Worm (Caenorhabditis elegans) whole organism, mixed stage, embryonic: ENCODE results near the gene K02D3.1.

Source experiments
- lin-13 ChIP-seq: fragments of 150-350 bp; optimal IDR thresholded peaks from 2 replicates; lab custom pipeline; 2014; ENCODE audit warnings: missing biosample characterization, missing genetic modification characterization
- nhr-28 ChIP-seq: fragments of 150-350 bp; optimal IDR thresholded peaks from 2 replicates; lab custom pipeline; 2014; ENCODE audit warnings: missing biosample characterization, missing genetic modification characterization
- ztf-11 ChIP-seq: fragments of 150-350 bp; optimal IDR thresholded peaks from 2 replicates; lab custom pipeline; 2014; ENCODE audit warnings: missing biosample characterization, missing genetic modification characterization

DNA sequence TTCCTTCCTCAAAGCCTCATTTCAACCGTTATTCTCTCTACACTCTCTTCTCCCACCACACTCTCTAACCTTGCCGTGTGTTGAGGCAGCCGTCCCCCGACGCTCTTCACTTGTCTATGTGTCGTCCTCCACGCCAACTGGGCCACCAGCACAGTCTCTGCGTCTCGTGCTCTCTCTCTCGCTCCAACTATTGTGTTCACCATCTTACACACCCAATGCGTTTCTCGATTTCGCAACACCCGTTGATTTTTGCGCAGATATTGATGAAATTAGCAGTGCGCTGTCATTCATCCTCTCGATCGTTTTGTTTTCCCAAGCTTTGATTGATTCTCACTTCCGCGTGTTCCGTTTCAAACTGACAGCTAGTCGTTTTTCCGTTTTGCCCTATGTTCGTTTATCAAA is 19.6 kb upstream of the K02D3.1 start:
- TF ChIP-seq nhr-28 (tag; lab: Kevin White, UChicago) = no peak
- peak; percentile 49 for TF ChIP-seq ztf-11 (tag; lab: Kevin White, UChicago)
- TF ChIP-seq lin-13 (tag; lab: Kevin White, UChicago) = peak; percentile 28
